Fruit fly (Drosophila melanogaster) whole organism, embryonic: ENCODE data around the gene CG7173.

Experiments used
- Asciz ChIP-seq: fragments of 200-800 bp; sonication (Bioruptor generic); optimal IDR thresholded peaks from 2 replicates; lab custom pipeline; 2017; ENCODE audit warnings: missing biosample characterization, mild to moderate bottlenecking, missing genetic modification characterization, missing genetic modification reagents
- Awh ChIP-seq: fragments of 200-800 bp; sonication (Bioruptor generic); IDR thresholded peaks from 2 replicates; pipeline ENCODE4, ENCODE4 v1.3.6; 2022; ENCODE audit warnings: missing biosample characterization, missing genetic modification characterization
- Blimp-1 ChIP-seq: fragments of 200-800 bp; sonication (Bioruptor generic); optimal IDR thresholded peaks from 3 replicates; lab custom pipeline; 2018; ENCODE audit warnings: missing biosample characterization, missing genetic modification characterization, mild to moderate bottlenecking, moderate library complexity, missing genetic modification reagents
- CG10147 ChIP-seq: fragments of 200-800 bp; sonication (Bioruptor generic); optimal IDR thresholded peaks from 2 replicates; lab custom pipeline; 2019; ENCODE audit warnings: missing biosample characterization, mild to moderate bottlenecking, missing genetic modification characterization, moderate library complexity
- CG10366 ChIP-seq: fragments of 200-800 bp; sonication (Bioruptor generic); IDR thresholded peaks from 2 replicates; pipeline ENCODE4 v1.3.6; 2022; ENCODE audit warnings: missing biosample characterization, missing genetic modification characterization
- CG10979 ChIP-seq: fragments of 200-800 bp; sonication (Bioruptor generic); optimal IDR thresholded peaks from 2 replicates; lab custom pipeline; 2018; ENCODE audit warnings: missing biosample characterization, mild to moderate bottlenecking, missing genetic modification characterization, moderate library complexity
- CG11085 ChIP-seq: fragments of 200-800 bp; sonication (Bioruptor generic); IDR thresholded peaks from 2 replicates; pipeline ENCODE4 v1.3.6; 2022; ENCODE audit warnings: missing biosample characterization, missing genetic modification characterization
- CG12155 ChIP-seq: fragments of 200-800 bp; sonication (Bioruptor generic); optimal IDR thresholded peaks from 3 replicates; lab custom pipeline; 2016; ENCODE audit warnings: missing biosample characterization, missing genetic modification characterization
- CG12769 ChIP-seq: fragments of 200-800 bp; sonication (Bioruptor generic); optimal IDR thresholded peaks from 2 replicates; lab custom pipeline; 2019; ENCODE audit warnings: missing biosample characterization, mild to moderate bottlenecking, missing genetic modification characterization, moderate library complexity
- CG13894 ChIP-seq: fragments of 200-800 bp; sonication (Bioruptor generic); optimal IDR thresholded peaks from 3 replicates; lab custom pipeline; 2018; ENCODE audit warnings: missing biosample characterization, mild to moderate bottlenecking, missing genetic modification characterization, moderate library complexity
- CG14441 ChIP-seq: fragments of 200-800 bp; sonication (Bioruptor generic); IDR thresholded peaks from 2 replicates; pipeline ENCODE4 v1.3.6; 2022; ENCODE audit warnings: missing biosample characterization, missing genetic modification characterization
- CG14667 ChIP-seq: fragments of 200-800 bp; sonication (Bioruptor generic); IDR thresholded peaks from 2 replicates; pipeline ENCODE4 v1.3.6; 2022; ENCODE audit warnings: missing biosample characterization, missing genetic modification characterization
- CG17568 ChIP-seq: fragments of 200-800 bp; sonication (Bioruptor generic); optimal IDR thresholded peaks from 2 replicates; lab custom pipeline; 2018; ENCODE audit warnings: missing biosample characterization, mild to moderate bottlenecking, missing genetic modification characterization, moderate library complexity
- CG17829 ChIP-seq: fragments of 200-800 bp; optimal IDR thresholded peaks from 2 replicates; lab custom pipeline; 2019; ENCODE audit warnings: missing biosample characterization, mild to moderate bottlenecking, missing genetic modification characterization, moderate library complexity
- CG2129 ChIP-seq: fragments of 200-800 bp; sonication (Bioruptor generic); IDR thresholded peaks from 2 replicates; pipeline ENCODE4 v1.3.6; 2022; ENCODE audit warnings: missing biosample characterization, missing genetic modification characterization; ENCODE audit not compliant: partially characterized antibody
- CG31388 ChIP-seq: fragments of 200-800 bp; sonication (Bioruptor generic); optimal IDR thresholded peaks from 2 replicates; lab custom pipeline; 2016; ENCODE audit warnings: missing biosample characterization, missing genetic modification characterization
- CG32767 ChIP-seq: fragments of 200-800 bp; sonication (Bioruptor generic); IDR thresholded peaks from 2 replicates; pipeline ENCODE4 v1.3.6; 2022; ENCODE audit warnings: missing biosample characterization, missing genetic modification characterization
- CG33213 ChIP-seq: fragments of 200-800 bp; sonication (Bioruptor generic); optimal IDR thresholded peaks from 3 replicates; lab custom pipeline; 2016; ENCODE audit warnings: missing biosample characterization, missing genetic modification characterization
- CG3407 ChIP-seq: fragments of 200-800 bp; sonication (Bioruptor generic); optimal IDR thresholded peaks from 2 replicates; lab custom pipeline; 2018; ENCODE audit warnings: missing biosample characterization, mild to moderate bottlenecking, missing genetic modification characterization
- CG6689 ChIP-seq: fragments of 200-800 bp; sonication (Bioruptor generic); IDR thresholded peaks from 2 replicates; pipeline ENCODE4 v1.3.6; 2022; ENCODE audit warnings: missing biosample characterization, missing genetic modification characterization
- CG9817 ChIP-seq: fragments of 200-800 bp; sonication (Bioruptor generic); optimal IDR thresholded peaks from 2 replicates; lab custom pipeline; 2018; ENCODE audit warnings: missing biosample characterization, mild to moderate bottlenecking, missing genetic modification characterization, moderate library complexity
- CG9876 ChIP-seq: fragments of 200-800 bp; sonication (Bioruptor generic); optimal IDR thresholded peaks from 2 replicates; lab custom pipeline; 2016; ENCODE audit warnings: missing biosample characterization, missing genetic modification characterization
- D19A ChIP-seq: fragments of 200-800 bp; optimal IDR thresholded peaks from 3 replicates; lab custom pipeline; 2019; ENCODE audit warnings: missing biosample characterization, mild to moderate bottlenecking, missing genetic modification characterization, moderate library complexity
- HLH4C ChIP-seq: fragments of 200-800 bp; sonication (Bioruptor generic); IDR thresholded peaks from 3 replicates; pipeline ENCODE4 v1.3.6; 2022; ENCODE audit warnings: missing biosample characterization, missing genetic modification characterization; ENCODE audit not compliant: partially characterized antibody
- Lim3 ChIP-seq: fragments of 200-800 bp; sonication (Bioruptor generic); IDR thresholded peaks from 2 replicates; pipeline ENCODE4 v1.3.6; 2022; ENCODE audit warnings: missing biosample characterization, missing genetic modification characterization
- Mad ChIP-seq: fragments of 200-800 bp; sonication (Bioruptor generic); optimal IDR thresholded peaks from 2 replicates; lab custom pipeline; 2016; ENCODE audit warnings: missing biosample characterization, missing genetic modification characterization
- Mes4 ChIP-seq: fragments of 200-800 bp; sonication (Bioruptor generic); optimal IDR thresholded peaks from 2 replicates; lab custom pipeline; 2016; ENCODE audit warnings: missing biosample characterization, missing genetic modification characterization
- NC2β ChIP-seq: fragments of 200-800 bp; sonication (Bioruptor generic); optimal IDR thresholded peaks from 2 replicates; lab custom pipeline; 2016; ENCODE audit warnings: missing biosample characterization, missing genetic modification characterization
- Oaz ChIP-seq: fragments of 200-800 bp; sonication (Bioruptor generic); IDR thresholded peaks from 2 replicates; pipeline ENCODE4 v1.3.6; 2022; ENCODE audit warnings: missing biosample characterization, missing genetic modification characterization
- Usf ChIP-seq: fragments of 200-800 bp; sonication (Bioruptor generic); optimal IDR thresholded peaks from 2 replicates; lab custom pipeline; 2017; ENCODE audit warnings: missing genotype, missing biosample characterization, missing genetic modification characterization
- ab ChIP-seq: fragments of 200-800 bp; sonication (Bioruptor generic); optimal IDR thresholded peaks from 2 replicates; lab custom pipeline; 2016; ENCODE audit warnings: missing biosample characterization, missing genetic modification characterization
- ase ChIP-seq: fragments of 200-800 bp; sonication (Bioruptor generic); IDR thresholded peaks from 3 replicates; pipeline ENCODE4 v1.3.6; 2022; ENCODE audit warnings: missing biosample characterization, missing genetic modification characterization
- az2 ChIP-seq: fragments of 200-800 bp; sonication (Bioruptor generic); optimal IDR thresholded peaks from 3 replicates; lab custom pipeline; 2016; ENCODE audit warnings: missing biosample characterization, missing genetic modification characterization
- bcd ChIP-seq: fragments of 200-800 bp; sonication (Bioruptor generic); optimal IDR thresholded peaks from 2 replicates; lab custom pipeline; 2017; ENCODE audit warnings: missing biosample characterization, mild to moderate bottlenecking, missing genetic modification characterization
- bsh ChIP-seq, 2 experiments: fragments of 200-800 bp; sonication (Bioruptor generic); optimal IDR thresholded peaks; 2 replicates each; lab custom pipeline; 2017 to 2018; ENCODE audit warnings: mild to moderate bottlenecking in 2 of 2, missing biosample characterization in 2 of 2, missing genetic modification characterization in 2 of 2, moderate library complexity in 1 of 2
- chn ChIP-seq: fragments of 200-800 bp; sonication (Bioruptor generic); optimal IDR thresholded peaks from 2 replicates; lab custom pipeline; 2016; ENCODE audit warnings: missing biosample characterization, missing genetic modification characterization
- emc ChIP-seq: fragments of 200-800 bp; sonication (Bioruptor generic); optimal IDR thresholded peaks from 2 replicates; lab custom pipeline; 2016; ENCODE audit warnings: missing biosample characterization, missing genetic modification characterization
- fd3F ChIP-seq: fragments of 200-800 bp; sonication (Bioruptor generic); optimal IDR thresholded peaks from 2 replicates; lab custom pipeline; 2018; ENCODE audit warnings: missing biosample characterization, mild to moderate bottlenecking, missing genetic modification characterization, moderate library complexity
- gfzf ChIP-seq: fragments of 200-800 bp; sonication (Bioruptor generic); optimal IDR thresholded peaks from 2 replicates; lab custom pipeline; 2016; ENCODE audit warnings: missing biosample characterization, mild to moderate bottlenecking, missing genetic modification characterization, moderate library complexity
- gro ChIP-seq: fragments of 200-800 bp; sonication (Bioruptor generic); optimal IDR thresholded peaks from 2 replicates; lab custom pipeline; 2016; ENCODE audit warnings: missing biosample characterization, missing genetic modification characterization
- hb ChIP-seq: fragments of 200-800 bp; sonication (Bioruptor generic); IDR thresholded peaks from 3 replicates; pipeline ENCODE4 v1.3.6; 2022; ENCODE audit warnings: missing biosample characterization, missing genetic modification characterization; ENCODE audit not compliant: partially characterized antibody
- hbn ChIP-seq: fragments of 200-800 bp; sonication (Bioruptor generic); IDR thresholded peaks from 2 replicates; pipeline ENCODE4 v1.3.6; 2022; ENCODE audit warnings: missing biosample characterization, missing genetic modification characterization; ENCODE audit not compliant: partially characterized antibody
- ind ChIP-seq: fragments of 200-800 bp; sonication (Bioruptor generic); optimal IDR thresholded peaks from 3 replicates; lab custom pipeline; 2016; ENCODE audit warnings: missing biosample characterization, missing genetic modification characterization
- ken ChIP-seq: fragments of 200-800 bp; sonication (Bioruptor generic); IDR thresholded peaks from 3 replicates; pipeline ENCODE4 v1.3.6; 2022; ENCODE audit warnings: missing biosample characterization, missing genetic modification characterization
- lab ChIP-seq: fragments of 200-800 bp; sonication (Bioruptor generic); optimal IDR thresholded peaks from 3 replicates; lab custom pipeline; 2017; ENCODE audit warnings: missing biosample characterization, missing genetic modification characterization, mild to moderate bottlenecking, moderate library complexity, missing genetic modification reagents
- lmd ChIP-seq: fragments of 200-800 bp; sonication (Bioruptor generic); IDR thresholded peaks from 2 replicates; pipeline ENCODE4 v1.3.6; 2022; ENCODE audit warnings: missing biosample characterization, missing genetic modification characterization
- mirr ChIP-seq: fragments of 200-800 bp; sonication (Bioruptor generic); optimal IDR thresholded peaks from 3 replicates; lab custom pipeline; 2018; ENCODE audit warnings: missing biosample characterization, mild to moderate bottlenecking, missing genetic modification characterization
- pros ChIP-seq: fragments of 200-800 bp; sonication (Bioruptor generic); optimal IDR thresholded peaks from 3 replicates; lab custom pipeline; 2019; ENCODE audit warnings: missing biosample characterization, mild to moderate bottlenecking, missing genetic modification characterization, moderate library complexity
- shn ChIP-seq: fragments of 200-800 bp; sonication (Bioruptor generic); optimal IDR thresholded peaks from 3 replicates; lab custom pipeline; 2016; ENCODE audit warnings: missing biosample characterization, missing genetic modification characterization
- slp2 ChIP-seq: fragments of 200-800 bp; sonication (Bioruptor generic); optimal IDR thresholded peaks from 2 replicates; lab custom pipeline; 2016; ENCODE audit warnings: missing biosample characterization, missing genetic modification characterization
- tin ChIP-seq: fragments of 200-800 bp; sonication (Bioruptor generic); optimal IDR thresholded peaks from 3 replicates; lab custom pipeline; 2016; ENCODE audit warnings: missing biosample characterization, missing genetic modification characterization
- wdn ChIP-seq: fragments of 200-800 bp; sonication (Bioruptor generic); IDR thresholded peaks from 2 replicates; pipeline ENCODE4 v1.3.6; 2022; ENCODE audit warnings: missing biosample characterization, missing genetic modification characterization

The CG7173 gene

DNA sequence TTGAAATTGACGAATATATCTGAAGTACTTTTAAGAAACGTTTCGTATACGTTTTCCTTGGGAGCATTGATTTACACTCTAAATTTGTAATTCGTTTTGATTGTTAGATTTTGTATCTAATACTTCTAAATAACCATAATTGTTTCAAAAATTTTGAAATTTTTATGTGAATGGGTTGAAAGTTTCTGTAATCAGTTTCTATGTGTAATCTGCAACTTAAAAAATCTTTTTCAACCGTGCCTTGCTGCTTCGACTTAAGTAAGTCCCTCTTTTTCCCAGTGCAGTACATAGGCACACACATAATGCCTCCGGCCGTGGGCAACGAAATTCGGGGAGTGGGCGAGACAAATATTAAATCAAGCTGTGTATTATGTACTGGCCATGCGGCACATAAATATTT is 27.4 kb upstream of the CG7173 start (continued):
- TF ChIP-seq CG12155: no peak
- no peak for TF ChIP-seq CG9876 (GFP tag; lab: Kevin White, UChicago)
- no peak for TF ChIP-seq gro (GFP tag; lab: Kevin White, UChicago)
- no peak for TF ChIP-seq CG10147 (GFP tag; lab: Kevin White, UChicago)
- TF ChIP-seq pros (GFP tag; lab: Kevin White, UChicago): no peak
- TF ChIP-seq D19A (tag; lab: Kevin White, UChicago): no peak
- TF ChIP-seq CG33213 (GFP tag; lab: Kevin White, UChicago): peak; percentile 25
- TF ChIP-seq CG14667 (GFP tag; lab: Robert Waterston, UW): 0 out of 2 replicates have a peak, but pooled peaks have one; percentile 12
- no peak for TF ChIP-seq Awh (GFP tag; lab: Robert Waterston, UW)
- TF ChIP-seq Oaz (GFP tag; lab: Robert Waterston, UW): no peak
- TF ChIP-seq ab (GFP tag; lab: Kevin White, UChicago): no peak
- no peak for TF ChIP-seq fd3F (GFP tag; lab: Kevin White, UChicago)
- TF ChIP-seq chn (GFP tag; lab: Kevin White, UChicago): peak; percentile 8
- TF ChIP-seq ken (GFP tag; lab: Robert Waterston, UW): no peak
- TF ChIP-seq CG31388 (GFP tag; lab: Kevin White, UChicago): no peak
- TF ChIP-seq Usf (GFP tag; lab: Kevin White, UChicago): no peak
- no peak for TF ChIP-seq hbn (GFP tag; lab: Robert Waterston, UW)
- peak; percentile 7 for TF ChIP-seq CG17829 (tag; lab: Kevin White, UChicago)
- TF ChIP-seq Asciz (GFP tag; lab: Kevin White, UChicago): no peak
- no peak for TF ChIP-seq slp2
- TF ChIP-seq shn (GFP tag; lab: Kevin White, UChicago): no peak
- TF ChIP-seq HLH4C: no peak
- no peak for TF ChIP-seq Mad (GFP tag; lab: Kevin White, UChicago)
- TF ChIP-seq ind: no peak
- peak; percentile 13 for TF ChIP-seq tin (GFP tag; lab: Kevin White, UChicago)
- no peak for TF ChIP-seq CG14441 (GFP tag; lab: Robert Waterston, UW)
- TF ChIP-seq bsh (GFP tag; optimal IDR thresholded peaks at IDR 0.05; lab: Kevin White, UChicago): peak in 1 of 2 experiments; percentile 52
- TF ChIP-seq az2 (GFP tag; lab: Kevin White, UChicago): peak; percentile 26
- 0 out of 2 replicates have a peak, but pooled peaks have one; percentile 17 for TF ChIP-seq CG32767 (GFP tag; lab: Robert Waterston, UW)
- no peak for TF ChIP-seq lmd (GFP tag; lab: Robert Waterston, UW)
- TF ChIP-seq lab (GFP tag; lab: Kevin White, UChicago): no peak
- TF ChIP-seq emc (GFP tag; lab: Kevin White, UChicago): no peak
- TF ChIP-seq CG13894 (tag; lab: Kevin White, UChicago): no peak
- no peak for TF ChIP-seq Mes4
- no peak for TF ChIP-seq CG6689 (GFP tag; lab: Robert Waterston, UW)
- TF ChIP-seq hb (GFP tag; lab: Robert Waterston, UW): no peak
- no peak for TF ChIP-seq CG11085 (GFP tag; lab: Robert Waterston, UW)
- no peak for TF ChIP-seq Blimp-1 (GFP tag; lab: Kevin White, UChicago)
- TF ChIP-seq CG9817 (tag; lab: Kevin White, UChicago): no peak
- no peak for TF ChIP-seq bcd
- no peak for TF ChIP-seq CG12769 (tag; lab: Kevin White, UChicago)
- TF ChIP-seq mirr (GFP tag; lab: Kevin White, UChicago): no peak
- TF ChIP-seq NC2β: no peak
- no peak for TF ChIP-seq CG3407 (GFP tag; lab: Kevin White, UChicago)
- TF ChIP-seq CG17568 (GFP tag; lab: Kevin White, UChicago): no peak
- TF ChIP-seq CG10979 (tag; lab: Kevin White, UChicago): peak; percentile 60
- TF ChIP-seq wdn: no peak
- no peak for TF ChIP-seq Lim3
- no peak for TF ChIP-seq CG2129 (GFP tag; lab: Robert Waterston, UW)
- no peak for TF ChIP-seq ase (GFP tag; lab: Robert Waterston, UW)
- no peak for TF ChIP-seq CG10366 (GFP tag; lab: Robert Waterston, UW)
- TF ChIP-seq gfzf (GFP tag; lab: Kevin White, UChicago): no peak
